Fruit fly (Drosophila melanogaster) whole organism, larva: ENCODE results near the gene MFS10.
"Not testable (repeated sequence)": the region's sequence is repeated elsewhere in the genome, so short reads cannot be mapped to it uniquely, and the experiment has no call there.

ENCODE experiments used
- noc ChIP-seq: fragments of 200-800 bp; sonication (Bioruptor generic); optimal IDR thresholded peaks from 3 replicates; lab custom pipeline; 2019; ENCODE audit warnings: missing biosample characterization, mild to moderate bottlenecking, missing genetic modification characterization, moderate library complexity

Gene MFS10

dm6 chrX:13145858-13146257 is 17.0 kb downstream of the MFS10 start:
- no peak for TF ChIP-seq noc

- no peak for TF ChIP-seq noc
Measured at dm6 chrX:13149083-13149482, 20.3 kb downstream of the MFS10 start.

- no peak for TF ChIP-seq noc
Measured at dm6 chrX:13154783-13155182, 26.0 kb downstream of the MFS10 start, which contains the start of the genes CG4318 and CG4332. TSS of gene CG4318 (minus strand) at chrX:13154924. TSS of gene CG4332 (plus strand) at chrX:13155038.

dm6 chrX:13159481-13159880 is 30.7 kb downstream of the MFS10 start, which contains the start of the genes Bap60 and CG12096:
TSS of gene Bap60 (minus strand) at chrX:13159508.
TSS of gene CG12096 (plus strand) at chrX:13159604.
- peak; percentile 75 for TF ChIP-seq noc

dm6 chrX:13172865-13173264 is 44.0 kb downstream of the MFS10 start:
- TF ChIP-seq noc, result no peak

dm6 chrX:13177720-13178119 is 48.9 kb downstream of the MFS10 start, which contains the start of gene CG32640:
TSS of gene CG32640 (plus strand) at chrX:13178005.
- TF ChIP-seq noc, result not testable (repeated sequence)

dm6 chrX:13184178-13184577 is 55.4 kb downstream of the MFS10 start, which contains the start of gene CG32641:
TSS of gene CG32641 (plus strand) at chrX:13184478.
- not testable (repeated sequence) for TF ChIP-seq noc
